Worm (Caenorhabditis elegans): ENCODE results near the gene Y32G9A.5.

DNA sequence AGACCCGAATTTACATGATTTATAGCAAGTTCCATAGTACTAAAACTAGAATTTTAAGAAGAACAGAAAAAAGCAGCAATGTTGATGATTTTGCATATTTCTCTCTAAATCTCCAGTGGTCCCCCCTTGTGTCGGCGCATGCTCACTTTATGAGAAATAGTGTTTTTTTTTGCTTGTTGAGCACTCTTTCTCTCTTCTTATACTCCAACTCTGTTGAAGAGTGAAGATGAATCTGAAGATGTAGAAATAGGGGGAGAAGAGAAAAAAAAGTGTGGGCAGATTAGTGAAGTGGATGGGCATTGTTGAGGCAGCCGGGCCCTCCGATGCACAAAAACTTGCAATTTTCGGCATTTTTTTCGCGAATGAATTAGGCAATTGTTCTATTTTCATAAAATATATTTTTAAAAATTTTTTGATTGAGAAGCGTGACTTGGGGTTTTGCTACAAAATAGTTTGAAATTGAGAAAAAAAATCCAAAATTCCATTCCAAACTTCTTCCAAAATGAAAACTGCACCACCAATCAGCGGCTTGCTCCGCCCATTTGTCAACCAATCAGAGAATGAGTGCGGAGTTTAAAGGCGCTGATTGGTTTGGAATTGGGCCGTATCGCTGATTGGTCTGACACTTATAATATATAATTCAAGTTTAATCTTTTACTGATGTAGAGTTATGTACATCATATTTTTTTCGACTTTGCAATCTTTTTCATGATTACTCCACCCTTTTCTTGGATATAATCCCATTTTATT, 33.2 kb downstream of the Y32G9A.5 start:
- no peak for TF ChIP-seq lin-39 (tag; optimal IDR thresholded peaks at IDR 0.05)
- TF ChIP-seq vab-7 (GFP tag; IDR thresholded peaks at IDR 0.05), result no peak
- TF ChIP-seq nhr-237 (tag; optimal IDR thresholded peaks at IDR 0.05), result no peak
- peak; percentile 63 for TF ChIP-seq fkh-10 (GFP tag; optimal IDR thresholded peaks at IDR 0.05)
- TF ChIP-seq hmg-1.1 (GFP tag; IDR thresholded peaks at IDR 0.05), result no peak
- TF ChIP-seq ceh-82 (tag; optimal IDR thresholded peaks at IDR 0.05), result no peak
- no peak for TF ChIP-seq ama-1 (optimal IDR thresholded peaks at IDR 0.05)
- TF ChIP-seq unc-39 (tag; optimal IDR thresholded peaks at IDR 0.05), result no peak
